Fruit fly (Drosophila melanogaster) Kc167 (cell line): Measurements from ENCODE around the gene alpha-Man-Ib.

Source experiments
- Sin3A ChIP-seq: fragments of >200 bp; optimal IDR thresholded peaks from 2 replicates; lab custom pipeline; 2018; ENCODE audit warnings: missing external identifiers
- h ChIP-seq: fragments of >200 bp; optimal IDR thresholded peaks from 3 replicates; lab custom pipeline; 2018; ENCODE audit warnings: missing external identifiers
- insv ChIP-seq: fragments of >200 bp; optimal IDR thresholded peaks from 3 replicates; lab custom pipeline; 2018; ENCODE audit warnings: missing external identifiers
- psq ChIP-seq: fragments of >200 bp; optimal IDR thresholded peaks from 2 replicates; lab custom pipeline; 2017; ENCODE audit warnings: missing external identifiers

DNA sequence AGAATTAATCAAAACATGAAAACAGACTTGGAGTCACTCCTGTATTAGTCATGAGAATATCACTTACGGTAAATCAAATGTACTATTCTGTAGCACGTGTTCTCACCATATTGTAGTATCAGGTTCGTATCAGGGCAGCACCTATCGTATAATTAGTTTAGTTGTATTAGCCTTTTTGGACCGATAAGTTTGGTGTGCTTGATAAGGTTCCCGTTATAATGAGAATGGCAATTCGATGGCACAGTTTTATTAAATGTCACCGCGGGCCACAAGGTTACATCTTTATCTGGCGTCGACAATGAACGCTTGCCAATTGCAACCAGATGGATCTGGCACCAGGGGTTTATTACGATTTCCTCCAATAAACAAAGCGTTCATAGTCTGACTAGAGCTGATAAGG, 46.1 kb upstream of the alpha-Man-Ib start:
- TF ChIP-seq h (lab: Kevin White, UChicago) (no peak), insv (lab: Kevin White, UChicago) (no peak), psq (lab: Kevin White, UChicago) (no peak), Sin3A (no peak)
